Worm (Caenorhabditis elegans) whole organism, L1 larva: ENCODE data around the gene bath-42.

ENCODE experiments used
- C04F5.9 ChIP-seq: sonication (generic microtip); optimal IDR thresholded peaks from 2 replicates; lab custom pipeline; 2016; ENCODE audit warnings: missing genetic modification characterization, missing compliant biosample characterization
- C16A3.4 ChIP-seq: fragments of 150-350 bp; optimal IDR thresholded peaks from 2 replicates; lab custom pipeline; 2014; ENCODE audit warnings: missing biosample characterization, missing genetic modification characterization
- C34B4.2 ChIP-seq: sonication (generic microtip); optimal IDR thresholded peaks from 2 replicates; lab custom pipeline; 2017; ENCODE audit warnings: mild to moderate bottlenecking, missing genetic modification characterization, missing compliant biosample characterization
- F16B12.6 ChIP-seq: fragments of 150-350 bp; optimal IDR thresholded peaks from 2 replicates; lab custom pipeline; 2014; ENCODE audit warnings: missing biosample characterization, missing genetic modification characterization
- blmp-1 ChIP-seq: fragments of 150-350 bp; optimal IDR thresholded peaks from 2 replicates; lab custom pipeline; 2014; ENCODE audit warnings: missing biosample characterization, missing genetic modification characterization
- ceh-63 ChIP-seq: fragments of 200-800 bp; sonication (Bioruptor generic); optimal IDR thresholded peaks from 2 replicates; lab custom pipeline; 2018; ENCODE audit warnings: mild to moderate bottlenecking, missing genetic modification characterization, missing compliant biosample characterization
- ceh-8 ChIP-seq: fragments of 200-800 bp; sonication (Bioruptor generic); optimal IDR thresholded peaks from 2 replicates; lab custom pipeline; 2018; ENCODE audit warnings: mild to moderate bottlenecking, missing genetic modification characterization, moderate library complexity, missing compliant biosample characterization
- ceh-82 ChIP-seq, 3 experiments: fragments of 150-350 bp in 1 of 3; sonication (generic microtip) in 2 of 3; optimal IDR thresholded peaks; 2 replicates each; lab custom pipeline; 2014 to 2017; ENCODE audit warnings: missing biosample characterization in 3 of 3, missing genetic modification characterization in 3 of 3
- ceh-88 ChIP-seq: fragments of 200-800 bp; sonication (Bioruptor generic); IDR thresholded peaks from 2 replicates; pipeline ENCODE4 v1.3.6; 2022; ENCODE audit warnings: missing genetic modification characterization, missing compliant biosample characterization
- ceh-90 ChIP-seq: sonication (generic microtip); optimal IDR thresholded peaks from 2 replicates; lab custom pipeline; 2016; ENCODE audit warnings: missing genetic modification characterization, missing compliant biosample characterization
- dpl-1 ChIP-seq, 3 experiments: fragments of 150-350 bp in 2 of 3; sonication (generic microtip) in 1 of 3; optimal IDR thresholded peaks; 2 replicates each; lab custom pipeline; 2014 to 2017; ENCODE audit warnings: missing biosample characterization in 3 of 3, missing genetic modification characterization in 3 of 3, missing genetic modification reagents in 3 of 3
- efl-1 ChIP-seq, 4 experiments: fragments of 150-350 bp; optimal IDR thresholded peaks in 3 of 4; peaks in 1 of 4; 1 replicate in 1 of 4; 2 replicates in 3 of 4; lab custom pipeline; 2014; ENCODE audit warnings: missing biosample characterization in 2 of 4, missing genetic modification characterization in 2 of 4, missing genetic modification reagents in 2 of 4
- egl-13 ChIP-seq: sonication (generic microtip); optimal IDR thresholded peaks from 2 replicates; lab custom pipeline; 2016; ENCODE audit warnings: missing genotype, missing genetic modification reagents, missing genetic modification characterization, missing compliant biosample characterization
- ets-5 ChIP-seq: fragments of 200-800 bp; sonication (Bioruptor generic); IDR thresholded peaks from 2 replicates; pipeline ENCODE4 v1.3.6; 2022; ENCODE audit warnings: missing genetic modification characterization, missing compliant biosample characterization
- fos-1 ChIP-seq: fragments of 150-350 bp; optimal IDR thresholded peaks from 2 replicates; lab custom pipeline; 2014; ENCODE audit warnings: missing biosample characterization, missing genetic modification characterization
- grh-1 ChIP-seq: fragments of 200-800 bp; sonication (Bioruptor generic); IDR thresholded peaks from 2 replicates; pipeline ENCODE4 v1.3.6; 2022; ENCODE audit warnings: missing genetic modification reagents, missing genetic modification characterization, missing compliant biosample characterization
- hlh-4 ChIP-seq: sonication (generic microtip); optimal IDR thresholded peaks from 2 replicates; lab custom pipeline; 2016; ENCODE audit warnings: mild to moderate bottlenecking, missing genetic modification characterization, missing compliant biosample characterization
- lin-13 ChIP-seq: fragments of 150-350 bp; optimal IDR thresholded peaks from 2 replicates; lab custom pipeline; 2014; ENCODE audit warnings: missing biosample characterization, missing genetic modification reagents, missing genetic modification characterization
- lin-14 ChIP-seq: fragments of 200-800 bp; sonication (Bioruptor generic); optimal IDR thresholded peaks from 2 replicates; lab custom pipeline; 2018; ENCODE audit warnings: mild to moderate bottlenecking, missing genetic modification characterization, moderate library complexity, missing compliant biosample characterization
- lin-15B ChIP-seq: fragments of 150-350 bp; sonication (generic microtip); optimal IDR thresholded peaks from 3 replicates; lab custom pipeline; 2014; ENCODE audit warnings: missing biosample characterization, missing genetic modification characterization
- lin-35 ChIP-seq, 2 experiments: fragments of 150-350 bp; optimal IDR thresholded peaks; 2 replicates each; lab custom pipeline; 2014; ENCODE audit warnings: missing biosample characterization in 2 of 2, missing genetic modification characterization in 2 of 2, missing genetic modification reagents in 2 of 2
- lin-39 ChIP-seq: fragments of 150-350 bp; optimal IDR thresholded peaks from 2 replicates; lab custom pipeline; 2014; ENCODE audit warnings: missing biosample characterization, missing genetic modification reagents, missing genetic modification characterization
- lsy-2 ChIP-seq, 2 experiments: fragments of 150-350 bp; optimal IDR thresholded peaks; 2 replicates each; lab custom pipeline; 2014; ENCODE audit warnings: missing biosample characterization in 2 of 2, missing genetic modification characterization in 2 of 2
- nhr-19 ChIP-seq: fragments of 200-800 bp; sonication (Bioruptor generic); conservative IDR thresholded peaks from 2 replicates; pipeline ENCODE4 v1.3.6; 2022; ENCODE audit warnings: missing genetic modification characterization, missing compliant biosample characterization
- nhr-47 ChIP-seq: sonication (generic microtip); optimal IDR thresholded peaks from 2 replicates; lab custom pipeline; 2016; ENCODE audit warnings: mild to moderate bottlenecking, missing genetic modification characterization, moderate library complexity, missing compliant biosample characterization
- nhr-71 ChIP-seq: sonication (generic microtip); optimal IDR thresholded peaks from 2 replicates; lab custom pipeline; 2016; ENCODE audit warnings: mild to moderate bottlenecking, missing genetic modification characterization, moderate library complexity, missing compliant biosample characterization
- nhr-84 ChIP-seq: sonication (generic microtip); optimal IDR thresholded peaks from 2 replicates; lab custom pipeline; 2017; ENCODE audit warnings: missing biosample characterization, missing genetic modification characterization
- nhr-85 ChIP-seq: sonication (generic microtip); peaks from one replicate; lab custom pipeline; 2016; ENCODE audit warnings: missing genetic modification characterization, inconsistent platforms, missing compliant biosample characterization
- nhr-90 ChIP-seq: sonication (generic microtip); optimal IDR thresholded peaks from 2 replicates; lab custom pipeline; 2016; ENCODE audit warnings: mild to moderate bottlenecking, missing genetic modification characterization, missing compliant biosample characterization; ENCODE audit not compliant: poor library complexity
- pag-3 ChIP-seq: sonication (generic microtip); optimal IDR thresholded peaks from 2 replicates; lab custom pipeline; 2017; ENCODE audit warnings: missing genetic modification characterization, mild to moderate bottlenecking, missing compliant biosample characterization, antibody characterized with exemption, borderline replicate concordance; ENCODE audit not compliant: insufficient read depth
- pqm-1 ChIP-seq: sonication (generic microtip); optimal IDR thresholded peaks from 3 replicates; lab custom pipeline; 2017; ENCODE audit warnings: missing biosample characterization, missing genetic modification characterization
- skn-1 ChIP-seq: fragments of 150-350 bp; optimal IDR thresholded peaks from 2 replicates; lab custom pipeline; 2014; ENCODE audit warnings: missing biosample characterization, missing genetic modification characterization
- snpc-4 ChIP-seq: fragments of 150-350 bp; optimal IDR thresholded peaks from 2 replicates; lab custom pipeline; 2014; ENCODE audit warnings: missing biosample characterization, missing genetic modification characterization
- swsn-7 ChIP-seq: sonication (generic microtip); optimal IDR thresholded peaks from 2 replicates; lab custom pipeline; 2016; ENCODE audit warnings: missing genetic modification characterization, missing compliant biosample characterization
- tlp-1 ChIP-seq: fragments of 150-350 bp; optimal IDR thresholded peaks from 2 replicates; lab custom pipeline; 2014; ENCODE audit warnings: missing biosample characterization, missing genetic modification characterization
- unc-30 ChIP-seq: sonication (generic microtip); optimal IDR thresholded peaks from 2 replicates; lab custom pipeline; 2017; ENCODE audit warnings: missing biosample characterization, missing genetic modification characterization
- unc-62 ChIP-seq: fragments of 150-350 bp; optimal IDR thresholded peaks from 2 replicates; lab custom pipeline; 2014; ENCODE audit warnings: missing biosample characterization, missing genetic modification reagents, missing genetic modification characterization
- vab-15 ChIP-seq: sonication (generic microtip); optimal IDR thresholded peaks from 2 replicates; lab custom pipeline; 2017; ENCODE audit warnings: missing genotype, mild to moderate bottlenecking, missing genetic modification characterization, missing compliant biosample characterization
- xbp-1 ChIP-seq: sonication (generic microtip); optimal IDR thresholded peaks from 2 replicates; lab custom pipeline; 2016; ENCODE audit warnings: missing genetic modification characterization, missing compliant biosample characterization
- zag-1 ChIP-seq: fragments of 150-350 bp; optimal IDR thresholded peaks from 2 replicates; lab custom pipeline; 2014; ENCODE audit warnings: missing biosample characterization, missing genetic modification characterization
- ztf-11 ChIP-seq, 2 experiments: sonication (generic microtip); optimal IDR thresholded peaks; 2 replicates each; lab custom pipeline; 2016 to 2017; ENCODE audit warnings: missing genetic modification characterization in 2 of 2, missing biosample characterization in 1 of 2, missing compliant biosample characterization in 1 of 2
- ztf-4 ChIP-seq: fragments of 150-350 bp; optimal IDR thresholded peaks from 2 replicates; lab custom pipeline; 2014; ENCODE audit warnings: missing biosample characterization, missing genetic modification characterization

The bath-42 gene

ce11 chrIII:8144574-8145065 is 18.6 kb downstream of the bath-42 start, which contains the start of the genes C14B9.8 and mrpl-18 (continued):
- TF ChIP-seq ceh-8 (GFP tag; lab: Kevin White, UChicago) (no peak), nhr-71 (tag; lab: Kevin White, UChicago) (peak; percentile 87), nhr-90 (tag; lab: Kevin White, UChicago) (peak; percentile 89), ceh-63 (no peak), blmp-1 (tag; lab: Kevin White, UChicago) (no peak), ceh-82 (tag; optimal IDR thresholded peaks at IDR 0.05; lab: Kevin White, UChicago) (peak; percentile 26 to 72 (median 37)), F16B12.6 (tag; lab: Kevin White, UChicago) (peak; percentile 43), nhr-47 (peak; percentile 88), lsy-2 (tag; optimal IDR thresholded peaks at IDR 0.05; lab: Kevin White, UChicago) (peak; percentile 78 to 82), ceh-88 (GFP tag; lab: Robert Waterston, UW) (peak; percentile 18; the same call in 1 of the 2 replicates), lin-13 (GFP tag; lab: Kevin White, UChicago) (peak; percentile 50), nhr-19 (peak; percentile 70), tlp-1 (tag; lab: Kevin White, UChicago) (no peak), unc-62 (GFP tag; lab: Kevin White, UChicago) (no peak), xbp-1 (tag; lab: Kevin White, UChicago) (peak; percentile 80), unc-30 (no peak), efl-1 (optimal IDR thresholded peaks at IDR 0.05; lab: Kevin White, UChicago) (peak; percentile 69 to 73), efl-1 (GFP tag; optimal IDR thresholded peaks at IDR 0.05 in 1 of 2; lab: Kevin White, UChicago) (peak; percentile 66 to 97), fos-1 (no peak), C16A3.4 (tag; lab: Kevin White, UChicago) (peak; percentile 29), hlh-4 (tag; lab: Kevin White, UChicago) (no peak), nhr-84 (no peak), egl-13 (tag; lab: Kevin White, UChicago) (peak; percentile 81), ets-5 (GFP tag; lab: Robert Waterston, UW) (no peak), lin-15B (tag; lab: Kevin White, UChicago) (peak; percentile 48), vab-15 (no peak), nhr-85 (tag; lab: Kevin White, UChicago) (peak; percentile 87), snpc-4 (peak; percentile 47), pag-3 (tag; lab: Kevin White, UChicago) (no peak), lin-35 (GFP tag; optimal IDR thresholded peaks at IDR 0.05; lab: Kevin White, UChicago) (peak; percentile 47 to 68), C04F5.9 (peak; percentile 78), ztf-11 (tag; optimal IDR thresholded peaks at IDR 0.05; lab: Kevin White, UChicago) (peak in 1 of 2 experiments; percentile 89), C34B4.2 (tag; lab: Kevin White, UChicago) (peak; percentile 33), pqm-1 (tag; lab: Kevin White, UChicago) (no peak), swsn-7 (tag; lab: Kevin White, UChicago) (peak; percentile 69), ceh-90 (tag; lab: Kevin White, UChicago) (peak; percentile 93), lin-39 (peak; percentile 54), zag-1 (no peak), dpl-1 (GFP tag; optimal IDR thresholded peaks at IDR 0.05; lab: Kevin White, UChicago) (peak; percentile 54 to 71 (median 69)), lin-14 (GFP tag; lab: Kevin White, UChicago) (peak; percentile 62), skn-1 (tag; lab: Kevin White, UChicago) (peak; percentile 13)

ce11 chrIII:8142217-8142616 is 21.0 kb downstream of the bath-42 start:
- TF ChIP-seq snpc-4, result no peak
- no peak for TF ChIP-seq lin-35 (GFP tag; optimal IDR thresholded peaks at IDR 0.05; lab: Kevin White, UChicago)
- TF ChIP-seq ztf-4 (tag; lab: Kevin White, UChicago), result no peak
- TF ChIP-seq grh-1 (GFP tag; lab: Robert Waterston, UW), result no peak
- no peak for TF ChIP-seq nhr-47
